Worm (Caenorhabditis elegans): ENCODE measurements around the gene elks-1.

elks-1 gene

ce11 chrIV:3336585-3336984 is 13.2 kb downstream of the elks-1 start, which contains the start of gene F42A6.6 (continued):
- TF ChIP-seq saeg-2 (GFP tag; IDR thresholded peaks at IDR 0.05) (peak; percentile 63; the same call in 1 of the 2 replicates), T26A8.4 (GFP tag; IDR thresholded peaks at IDR 0.05) (peak; percentile 87), F26F4.8 (GFP tag; conservative IDR thresholded peaks at IDR 0.05) (0 out of 2 replicates have a peak, but pooled peaks have one; percentile 33), lin-1 (GFP tag; IDR thresholded peaks at IDR 0.05) (no peak; the same call in 1 of the 2 replicates), zip-2 (tag; optimal IDR thresholded peaks at IDR 0.05) (no peak), ZK337.2 (GFP tag; IDR thresholded peaks at IDR 0.05) (no peak), unc-130 (GFP tag; optimal IDR thresholded peaks at IDR 0.05) (peak; percentile 21), egl-43 (GFP tag; IDR thresholded peaks at IDR 0.05) (peak; percentile 87), mxl-3 (GFP tag; optimal IDR thresholded peaks at IDR 0.05) (no peak), php-3 (GFP tag; IDR thresholded peaks at IDR 0.05) (0 out of 2 replicates have a peak, but pooled peaks have one; percentile 42), set-16 (GFP tag; IDR thresholded peaks at IDR 0.05) (no peak; the same call in 1 of the 2 replicates), mxl-2 (GFP tag; conservative IDR thresholded peaks at IDR 0.05) (no peak), Y105C5A.15 (GFP tag; IDR thresholded peaks at IDR 0.05) (peak; percentile 60), fkh-10 (GFP tag; optimal IDR thresholded peaks at IDR 0.05) (no peak), ama-1 (optimal IDR thresholded peaks at IDR 0.05) (peak; percentile 83), aly-2 (tag; optimal IDR thresholded peaks at IDR 0.05) (no peak), daf-16 (GFP tag; optimal IDR thresholded peaks at IDR 0.05) (peak in 1 of 2 experiments; percentile 22), daf-16 (tag; optimal IDR thresholded peaks at IDR 0.05) (peak; percentile 30), Y75B8A.6 (GFP tag; IDR thresholded peaks at IDR 0.05) (0 out of 2 replicates have a peak, but pooled peaks have one; percentile 67), F37D6.2 (tag; optimal IDR thresholded peaks at IDR 0.05) (no peak), snpc-1.2 (GFP tag; IDR thresholded peaks at IDR 0.05) (peak; percentile 71), hmg-1.1 (GFP tag; IDR thresholded peaks at IDR 0.05) (no peak), unc-39 (tag; optimal IDR thresholded peaks at IDR 0.05) (no peak), Y48G9A.11 (GFP tag; IDR thresholded peaks at IDR 0.05) (peak; percentile 69), nhr-42 (GFP tag; IDR thresholded peaks at IDR 0.05) (no peak; the same call in 1 of the 2 replicates), dmd-8 (GFP tag; IDR thresholded peaks at IDR 0.05) (no peak), T20F7.1 (GFP tag; optimal IDR thresholded peaks at IDR 0.05) (no peak), arid-1 (GFP tag; conservative IDR thresholded peaks at IDR 0.05) (peak; percentile 91), madf-9 (GFP tag; conservative IDR thresholded peaks at IDR 0.05) (no peak), hlh-30 (tag; optimal IDR thresholded peaks at IDR 0.05; ENCODE audit: insufficient read depth) (no peak), cey-2 (tag; optimal IDR thresholded peaks at IDR 0.05; ENCODE audit: borderline replicate concordance, insufficient read depth) (no peak), mes-2 (tag; optimal IDR thresholded peaks at IDR 0.05; ENCODE audit: poor library complexity, severe bottlenecking) (peak; percentile 48), daf-19 (GFP tag; conservative IDR thresholded peaks at IDR 0.05) (no peak), zfp-3 (GFP tag; conservative IDR thresholded peaks at IDR 0.05) (peak; percentile 70; the same call in 1 of the 2 replicates), pha-4 (GFP tag; IDR thresholded peaks at IDR 0.05) (peak; percentile 87), pha-4 (tag; optimal IDR thresholded peaks at IDR 0.05) (no peak), hif-1 (tag; optimal IDR thresholded peaks at IDR 0.05) (peak in 1 of 2 experiments; percentile 17), lin-39 (tag; optimal IDR thresholded peaks at IDR 0.05) (no peak), nhr-25 (tag; optimal IDR thresholded peaks at IDR 0.05; ENCODE audit: borderline replicate concordance, insufficient read depth) (peak; percentile 50), spr-1 (tag; optimal IDR thresholded peaks at IDR 0.05) (peak; percentile 69), ceh-62 (tag; optimal IDR thresholded peaks at IDR 0.05) (no peak), ZK546.5 (tag; optimal IDR thresholded peaks at IDR 0.05) (no peak), dmd-9 (GFP tag; IDR thresholded peaks at IDR 0.05) (no peak), daf-8 (GFP tag; IDR thresholded peaks at IDR 0.05) (no peak), ceh-32 (tag; optimal IDR thresholded peaks at IDR 0.05; ENCODE audit: poor library complexity) (no peak), ztf-7 (tag; optimal IDR thresholded peaks at IDR 0.05) (no peak), attf-4 (tag; optimal IDR thresholded peaks at IDR 0.05) (no peak), ztf-11 (tag; optimal IDR thresholded peaks at IDR 0.05) (no peak), duxl-1 (tag; optimal IDR thresholded peaks at IDR 0.05; ENCODE audit: poor library complexity) (peak; percentile 33), ceh-28 (tag; optimal IDR thresholded peaks at IDR 0.05) (no peak)

All from whole organism, L4 larva.